Worm (Caenorhabditis elegans): Measurements from ENCODE around the gene lad-2.
A peak's percentile ranks its signal among the peaks of the same experiment; 100 is the strongest.

The lad-2 gene

DNA sequence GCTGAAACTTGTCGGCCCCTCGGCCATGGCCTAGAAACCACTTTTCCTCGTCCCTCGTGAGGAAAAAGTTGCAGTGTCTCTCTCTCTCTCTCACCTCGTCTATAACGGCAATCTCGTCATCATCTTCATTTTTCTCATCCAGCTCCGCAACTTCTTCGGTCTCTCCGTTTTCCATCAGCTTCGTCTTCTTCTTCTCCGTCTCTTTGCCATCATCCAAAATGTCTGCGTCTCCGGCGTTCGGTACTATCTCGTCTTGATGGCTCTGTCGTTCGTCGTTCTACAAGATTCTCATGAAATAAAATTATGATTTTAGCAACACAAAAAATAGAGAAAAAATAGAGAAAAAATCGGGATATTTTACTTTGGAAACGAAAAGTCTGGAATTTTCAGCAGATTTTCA is 23.2 kb upstream of the lad-2 start:
- TF ChIP-seq snpc-4 (tag; optimal IDR thresholded peaks at IDR 0.05) = no peak
- TF ChIP-seq lin-15B (tag; optimal IDR thresholded peaks at IDR 0.05) = no peak
- no peak for TF ChIP-seq zag-1 (tag; optimal IDR thresholded peaks at IDR 0.05)
- peak; percentile 28 for TF ChIP-seq nfya-1 (tag; optimal IDR thresholded peaks at IDR 0.05; ENCODE audit: insufficient read depth)
- no peak for TF ChIP-seq nhr-12 (tag; optimal IDR thresholded peaks at IDR 0.05)
- TF ChIP-seq lin-39 (tag; optimal IDR thresholded peaks at IDR 0.05) = peak; percentile 11
- TF ChIP-seq pha-4 (tag; optimal IDR thresholded peaks at IDR 0.05) = no peak
- TF ChIP-seq daf-12 (tag; optimal IDR thresholded peaks at IDR 0.05) = no peak

DNA sequence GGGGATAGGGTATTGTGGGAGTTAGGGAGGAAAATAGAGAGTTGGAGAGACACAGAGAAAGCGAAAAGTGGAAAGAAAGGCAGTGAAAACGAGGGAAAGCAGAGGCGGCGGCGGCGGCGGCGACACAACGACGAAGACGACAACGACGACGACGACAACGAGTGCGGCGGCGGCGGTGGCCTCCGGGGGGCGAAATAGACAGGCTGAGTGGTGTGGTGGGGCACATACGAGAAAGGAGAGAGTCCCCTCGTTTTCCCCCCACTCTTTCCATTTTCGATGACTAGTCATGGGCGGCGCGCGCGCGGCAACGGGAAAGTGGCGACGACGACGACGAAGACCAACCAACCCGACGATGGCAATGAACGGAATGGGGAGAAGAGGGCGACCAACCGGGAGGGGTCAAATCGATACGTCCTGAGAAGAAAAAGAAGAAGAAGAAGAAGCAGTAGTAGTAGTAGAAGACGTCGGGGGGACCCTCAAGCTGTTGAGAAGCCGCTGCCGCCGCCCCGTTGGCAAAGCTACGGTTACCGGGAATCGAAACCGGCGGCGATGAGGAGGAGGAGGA is 20.4 kb upstream of the lad-2 start:
- TF ChIP-seq unc-39 (tag; optimal IDR thresholded peaks at IDR 0.05) (no peak), egl-5 (tag; optimal IDR thresholded peaks at IDR 0.05) (no peak), mml-1 (tag; optimal IDR thresholded peaks at IDR 0.05) (no peak), lin-39 (tag; optimal IDR thresholded peaks at IDR 0.05) (peak; percentile 33), fkh-2 (tag; optimal IDR thresholded peaks at IDR 0.05) (no peak), elt-1 (tag; optimal IDR thresholded peaks at IDR 0.05) (no peak), nhr-11 (tag; optimal IDR thresholded peaks at IDR 0.05) (no peak), hmg-11 (tag; optimal IDR thresholded peaks at IDR 0.05) (peak; percentile 73), nhr-12 (tag; optimal IDR thresholded peaks at IDR 0.05) (no peak), nfya-1 (tag; optimal IDR thresholded peaks at IDR 0.05; ENCODE audit: insufficient read depth) (peak; percentile 56), lin-15B (tag; optimal IDR thresholded peaks at IDR 0.05) (no peak), egl-27 (tag; optimal IDR thresholded peaks at IDR 0.05) (no peak), nhr-25 (tag; optimal IDR thresholded peaks at IDR 0.05) (peak; percentile 44), ceh-9 (tag; optimal IDR thresholded peaks at IDR 0.05) (no peak), nhr-28 (tag; optimal IDR thresholded peaks at IDR 0.05) (no peak), jun-1 (tag; optimal IDR thresholded peaks at IDR 0.05) (no peak), ceh-28 (tag; optimal IDR thresholded peaks at IDR 0.05) (peak; percentile 26), eor-1 (tag; optimal IDR thresholded peaks at IDR 0.05) (no peak), aly-2 (tag; optimal IDR thresholded peaks at IDR 0.05) (no peak), pqm-1 (tag; optimal IDR thresholded peaks at IDR 0.05) (no peak), skn-1 (tag; optimal IDR thresholded peaks at IDR 0.05) (no peak), nhr-77 (tag; optimal IDR thresholded peaks at IDR 0.05) (no peak), fos-1 (tag; optimal IDR thresholded peaks at IDR 0.05) (no peak), daf-12 (tag; optimal IDR thresholded peaks at IDR 0.05) (no peak), nhr-43 (tag; optimal IDR thresholded peaks at IDR 0.05; ENCODE audit: poor library complexity, severe bottlenecking) (no peak), nhr-23 (tag; optimal IDR thresholded peaks at IDR 0.05) (peak; percentile 19), pha-4 (tag; optimal IDR thresholded peaks at IDR 0.05) (no peak), nhr-67 (tag; optimal IDR thresholded peaks at IDR 0.05) (no peak), ceh-16 (tag; optimal IDR thresholded peaks at IDR 0.05) (no peak), unc-62 (GFP tag; optimal IDR thresholded peaks at IDR 0.05) (no peak), ztf-11 (tag; optimal IDR thresholded peaks at IDR 0.05) (no peak), mdl-1 (tag; optimal IDR thresholded peaks at IDR 0.05) (no peak), ama-1 (optimal IDR thresholded peaks at IDR 0.05) (no peak), nhr-237 (tag; optimal IDR thresholded peaks at IDR 0.05) (no peak), ceh-82 (tag; optimal IDR thresholded peaks at IDR 0.05) (no peak), lsy-12 (tag; optimal IDR thresholded peaks at IDR 0.05) (no peak), sea-2 (GFP tag; optimal IDR thresholded peaks at IDR 0.05) (no peak), R02D3.7 (tag; optimal IDR thresholded peaks at IDR 0.05) (no peak), ZK546.5 (tag; optimal IDR thresholded peaks at IDR 0.05) (no peak)

DNA sequence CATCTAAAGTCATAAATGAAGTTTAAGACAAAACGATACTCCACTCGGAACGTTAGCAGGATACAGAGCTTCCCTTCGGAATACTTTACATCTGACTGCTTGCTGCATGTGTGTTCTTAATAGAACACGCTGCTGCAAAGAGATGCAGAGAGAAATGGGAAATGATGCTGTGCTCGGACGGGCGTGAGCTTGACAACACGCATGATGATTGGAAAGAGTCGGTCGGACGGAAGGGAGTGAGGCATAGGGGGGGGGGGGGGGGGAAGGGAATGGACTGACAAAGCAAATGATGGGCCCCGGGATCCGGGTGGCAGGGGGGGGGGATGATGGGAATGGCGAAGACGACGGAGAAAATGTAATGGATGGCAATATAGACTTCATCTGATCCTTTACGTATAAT is 19.0 kb upstream of the lad-2 start:
- TF ChIP-seq egl-27 (tag; optimal IDR thresholded peaks at IDR 0.05) (no peak), nfya-1 (tag; optimal IDR thresholded peaks at IDR 0.05; ENCODE audit: insufficient read depth) (peak; percentile 68)

Data from whole organism, L3 larva.